Fruit fly (Drosophila melanogaster) whole organism, embryonic: ENCODE results near the gene CG5376.

Source experiments
- Atf3 ChIP-seq: fragments of 200-800 bp; sonication (Bioruptor generic); optimal IDR thresholded peaks from 3 replicates; lab custom pipeline; 2016; ENCODE audit warnings: missing biosample characterization, missing genetic modification characterization
- Bdp1 ChIP-seq: fragments of 200-800 bp; sonication (Bioruptor generic); optimal IDR thresholded peaks from 3 replicates; lab custom pipeline; 2016; ENCODE audit warnings: missing biosample characterization, missing genetic modification characterization
- CG11247 ChIP-seq: fragments of 200-800 bp; sonication (Bioruptor generic); IDR thresholded peaks from 2 replicates; pipeline ENCODE4 v1.3.6; 2022; ENCODE audit warnings: missing biosample characterization, missing genetic modification characterization
- CG11695 ChIP-seq: fragments of 200-800 bp; sonication (Bioruptor generic); IDR thresholded peaks from 3 replicates; pipeline ENCODE4 v1.3.6; 2022; ENCODE audit warnings: missing biosample characterization, missing genetic modification characterization
- CG12155 ChIP-seq: fragments of 200-800 bp; sonication (Bioruptor generic); optimal IDR thresholded peaks from 3 replicates; lab custom pipeline; 2016; ENCODE audit warnings: missing biosample characterization, missing genetic modification characterization
- CG12659 ChIP-seq: fragments of 200-800 bp; sonication (Bioruptor generic); optimal IDR thresholded peaks from 3 replicates; lab custom pipeline; 2017; ENCODE audit warnings: mild to moderate bottlenecking, missing biosample characterization, missing genetic modification reagents, missing genetic modification characterization
- CG13287 ChIP-seq: fragments of 200-800 bp; sonication (Bioruptor generic); IDR thresholded peaks from 2 replicates; pipeline ENCODE4 v1.3.6; 2022; ENCODE audit warnings: missing biosample characterization, missing genetic modification characterization; ENCODE audit not compliant: partially characterized antibody
- CG14860 ChIP-seq: fragments of 200-800 bp; sonication (Bioruptor generic); IDR thresholded peaks from 3 replicates; pipeline ENCODE4 v1.3.6; 2022; ENCODE audit warnings: missing biosample characterization, missing genetic modification characterization; ENCODE audit not compliant: partially characterized antibody
- CG15011 ChIP-seq: fragments of 200-800 bp; sonication (Bioruptor generic); optimal IDR thresholded peaks from 3 replicates; lab custom pipeline; 2018; ENCODE audit warnings: missing biosample characterization, mild to moderate bottlenecking, missing genetic modification characterization
- CG15269 ChIP-seq: fragments of 200-800 bp; sonication (Bioruptor generic); optimal IDR thresholded peaks from 2 replicates; lab custom pipeline; 2018; ENCODE audit warnings: missing biosample characterization, mild to moderate bottlenecking, missing genetic modification characterization, moderate library complexity
- CG1602 ChIP-seq: fragments of 200-800 bp; sonication (Bioruptor generic); optimal IDR thresholded peaks from 3 replicates; lab custom pipeline; 2016; ENCODE audit warnings: missing biosample characterization, missing genetic modification characterization
- CG17361 ChIP-seq: fragments of 200-800 bp; sonication (Bioruptor generic); IDR thresholded peaks from 3 replicates; pipeline ENCODE4 v1.3.6; 2022; ENCODE audit warnings: missing biosample characterization, missing genetic modification characterization
- CG17568 ChIP-seq: fragments of 200-800 bp; sonication (Bioruptor generic); optimal IDR thresholded peaks from 2 replicates; lab custom pipeline; 2018; ENCODE audit warnings: missing biosample characterization, mild to moderate bottlenecking, missing genetic modification characterization, moderate library complexity
- CG17912 ChIP-seq: fragments of 200-800 bp; sonication (Bioruptor generic); optimal IDR thresholded peaks from 2 replicates; lab custom pipeline; 2018; ENCODE audit warnings: missing biosample characterization, mild to moderate bottlenecking, missing genetic modification characterization
- CG3838 ChIP-seq: fragments of 200-800 bp; sonication (Bioruptor generic); optimal IDR thresholded peaks from 3 replicates; lab custom pipeline; 2016; ENCODE audit warnings: missing biosample characterization, missing genetic modification characterization
- CG42726 ChIP-seq: fragments of 200-800 bp; sonication (Bioruptor generic); IDR thresholded peaks from 2 replicates; pipeline ENCODE4 v1.3.6; 2022; ENCODE audit warnings: missing biosample characterization, missing genetic modification characterization; ENCODE audit not compliant: partially characterized antibody
- CG4617 ChIP-seq: fragments of 200-800 bp; sonication (Bioruptor generic); optimal IDR thresholded peaks from 3 replicates; lab custom pipeline; 2016; ENCODE audit warnings: missing biosample characterization, missing genetic modification characterization, borderline replicate concordance
- CG4854 ChIP-seq: fragments of 200-800 bp; sonication (Bioruptor generic); optimal IDR thresholded peaks from 2 replicates; lab custom pipeline; 2016; ENCODE audit warnings: missing biosample characterization, missing genetic modification characterization, inconsistent platforms
- CG6765 ChIP-seq: fragments of 200-800 bp; sonication (Bioruptor generic); optimal IDR thresholded peaks from 3 replicates; lab custom pipeline; 2017; ENCODE audit warnings: missing biosample characterization, mild to moderate bottlenecking, missing genetic modification characterization
- CG6813 ChIP-seq: fragments of 200-800 bp; sonication (Bioruptor generic); optimal IDR thresholded peaks from 2 replicates; lab custom pipeline; 2017; ENCODE audit warnings: missing biosample characterization, missing genetic modification characterization, mild to moderate bottlenecking, moderate library complexity, missing genetic modification reagents
- CG7786 ChIP-seq: fragments of 200-800 bp; sonication (Bioruptor generic); optimal IDR thresholded peaks from 2 replicates; lab custom pipeline; 2016; ENCODE audit warnings: missing biosample characterization, missing genetic modification characterization
- CG9932 ChIP-seq: fragments of 200-800 bp; sonication (Bioruptor generic); IDR thresholded peaks from 2 replicates; pipeline ENCODE4 v1.3.6; 2022; ENCODE audit warnings: missing biosample characterization, missing genetic modification characterization
- Camta ChIP-seq: fragments of 200-800 bp; sonication (Bioruptor generic); optimal IDR thresholded peaks from 2 replicates; lab custom pipeline; 2016; ENCODE audit warnings: missing biosample characterization, missing genetic modification characterization
- CrebB ChIP-seq: fragments of 200-800 bp; sonication (Bioruptor generic); optimal IDR thresholded peaks from 3 replicates; lab custom pipeline; 2018; ENCODE audit warnings: missing biosample characterization, mild to moderate bottlenecking, missing genetic modification characterization
- D19B ChIP-seq: fragments of 200-800 bp; sonication (Bioruptor generic); optimal IDR thresholded peaks from 2 replicates; lab custom pipeline; 2017; ENCODE audit warnings: missing biosample characterization, mild to moderate bottlenecking, missing genetic modification characterization
- Deaf1 ChIP-seq: fragments of 200-800 bp; optimal IDR thresholded peaks from 3 replicates; lab custom pipeline; 2019; ENCODE audit warnings: missing biosample characterization, mild to moderate bottlenecking, missing genetic modification characterization, moderate library complexity
- Med ChIP-seq: fragments of 200-800 bp; sonication (Bioruptor generic); peaks from one replicate; lab custom pipeline; 2016; ENCODE audit warnings: missing biosample characterization, missing genetic modification characterization, mild to moderate bottlenecking, inconsistent platforms, moderate library complexity
- Mrtf ChIP-seq: fragments of 200-800 bp; sonication (Bioruptor generic); IDR thresholded peaks from 3 replicates; pipeline ENCODE4 v1.3.6; 2022; ENCODE audit warnings: missing biosample characterization, missing genetic modification characterization
- Nf-YB ChIP-seq: fragments of 200-800 bp; sonication (Bioruptor generic); optimal IDR thresholded peaks from 3 replicates; lab custom pipeline; 2019; ENCODE audit warnings: missing biosample characterization, mild to moderate bottlenecking, missing genetic modification characterization, moderate library complexity
- Sox100B ChIP-seq: fragments of 200-800 bp; sonication (Bioruptor generic); optimal IDR thresholded peaks from 3 replicates; lab custom pipeline; 2018; ENCODE audit warnings: missing biosample characterization, mild to moderate bottlenecking, missing genetic modification characterization
- Vsx1 ChIP-seq: fragments of 200-800 bp; sonication (Bioruptor generic); optimal IDR thresholded peaks from 2 replicates; lab custom pipeline; 2017; ENCODE audit warnings: missing biosample characterization, mild to moderate bottlenecking, missing genetic modification characterization, missing genetic modification reagents
- btn ChIP-seq: fragments of 200-800 bp; sonication (Bioruptor generic); optimal IDR thresholded peaks from 2 replicates; lab custom pipeline; 2016; ENCODE audit warnings: missing biosample characterization, missing genetic modification characterization
- cwo ChIP-seq: fragments of 200-800 bp; sonication (Bioruptor generic); optimal IDR thresholded peaks from 3 replicates; lab custom pipeline; 2017; ENCODE audit warnings: missing biosample characterization, missing genetic modification characterization, mild to moderate bottlenecking, moderate library complexity, missing genetic modification reagents
- grn ChIP-seq: fragments of 200-800 bp; sonication (Bioruptor generic); optimal IDR thresholded peaks from 3 replicates; lab custom pipeline; 2017; ENCODE audit warnings: missing biosample characterization, missing genetic modification characterization
- gsb ChIP-seq: fragments of 200-800 bp; sonication (Bioruptor generic); IDR thresholded peaks from 2 replicates; pipeline ENCODE4 v1.3.6; 2022; ENCODE audit warnings: missing biosample characterization, missing genetic modification characterization
- gt ChIP-seq: fragments of 200-800 bp; sonication (Bioruptor generic); IDR thresholded peaks from 2 replicates; pipeline ENCODE4 v1.3.6; 2022; ENCODE audit warnings: missing biosample characterization, missing genetic modification characterization
- hth ChIP-seq: fragments of >200 bp; optimal IDR thresholded peaks from 2 replicates; lab custom pipeline; 2017; ENCODE audit warnings: inconsistent platforms
- ind ChIP-seq: fragments of 200-800 bp; sonication (Bioruptor generic); optimal IDR thresholded peaks from 3 replicates; lab custom pipeline; 2016; ENCODE audit warnings: missing biosample characterization, missing genetic modification characterization
- kni ChIP-seq: fragments of 200-800 bp; sonication (Bioruptor generic); optimal IDR thresholded peaks from 3 replicates; lab custom pipeline; 2017; ENCODE audit warnings: mild to moderate bottlenecking, missing biosample characterization, missing genetic modification reagents, missing genetic modification characterization
- lbe ChIP-seq: fragments of 200-800 bp; sonication (Bioruptor generic); optimal IDR thresholded peaks from 2 replicates; lab custom pipeline; 2016; ENCODE audit warnings: missing biosample characterization, mild to moderate bottlenecking, missing genetic modification characterization
- lmd ChIP-seq: fragments of 200-800 bp; sonication (Bioruptor generic); IDR thresholded peaks from 2 replicates; pipeline ENCODE4 v1.3.6; 2022; ENCODE audit warnings: missing biosample characterization, missing genetic modification characterization
- luna ChIP-seq: fragments of 200-800 bp; sonication (Bioruptor generic); optimal IDR thresholded peaks from 2 replicates; lab custom pipeline; 2016; ENCODE audit warnings: missing biosample characterization, missing genetic modification characterization
- maf-S ChIP-seq: fragments of 200-800 bp; sonication (Bioruptor generic); optimal IDR thresholded peaks from 2 replicates; lab custom pipeline; 2016; ENCODE audit warnings: missing biosample characterization, missing genetic modification characterization
- p53 ChIP-seq: fragments of 200-800 bp; sonication (Bioruptor generic); optimal IDR thresholded peaks from 2 replicates; lab custom pipeline; 2016; ENCODE audit warnings: missing biosample characterization, missing genetic modification characterization
- pzg ChIP-seq: fragments of 200-800 bp; sonication (Bioruptor generic); optimal IDR thresholded peaks from 3 replicates; lab custom pipeline; 2018; ENCODE audit warnings: missing biosample characterization, mild to moderate bottlenecking, missing genetic modification characterization, moderate library complexity
- run ChIP-seq: fragments of 200-800 bp; sonication (Bioruptor generic); optimal IDR thresholded peaks from 3 replicates; lab custom pipeline; 2018; ENCODE audit warnings: missing biosample characterization, mild to moderate bottlenecking, missing genetic modification characterization
- slou ChIP-seq: fragments of 200-800 bp; sonication (Bioruptor generic); optimal IDR thresholded peaks from 3 replicates; lab custom pipeline; 2016; ENCODE audit warnings: missing biosample characterization, missing genetic modification characterization
- sqz ChIP-seq: fragments of 200-800 bp; sonication (Bioruptor generic); optimal IDR thresholded peaks from 3 replicates; lab custom pipeline; 2018; ENCODE audit warnings: missing biosample characterization, mild to moderate bottlenecking, missing genetic modification characterization
- zfh2 ChIP-seq: fragments of 200-800 bp; sonication (Bioruptor generic); optimal IDR thresholded peaks from 2 replicates; lab custom pipeline; 2016; ENCODE audit warnings: missing biosample characterization, missing genetic modification characterization

CG5376 gene

dm6 chr3R:22524344-22525072, 35.8 kb upstream of the CG5376 start (continued):
- peak; percentile 53 for TF ChIP-seq CG6765 (GFP tag; lab: Kevin White, UChicago)
- no peak for TF ChIP-seq pzg (GFP tag; lab: Kevin White, UChicago)
- TF ChIP-seq Camta (GFP tag; lab: Kevin White, UChicago) = peak; percentile 54
- TF ChIP-seq luna (GFP tag; lab: Kevin White, UChicago) = no peak
- peak; percentile 4 for TF ChIP-seq cwo (GFP tag; lab: Kevin White, UChicago)
- TF ChIP-seq maf-S (GFP tag; lab: Kevin White, UChicago) = no peak
- TF ChIP-seq CG7786 (GFP tag; lab: Kevin White, UChicago) = no peak
- TF ChIP-seq slou = no peak
- 0 out of 2 replicates have a peak, but pooled peaks have one; percentile 19 for TF ChIP-seq CG11247
- TF ChIP-seq CG9932 (GFP tag; lab: Robert Waterston, UW) = 0 out of 2 replicates have a peak, but pooled peaks have one; percentile 13
- peak; percentile 56 for TF ChIP-seq CG12659 (GFP tag; lab: Kevin White, UChicago)
- TF ChIP-seq Mrtf (GFP tag; lab: Robert Waterston, UW) = no peak
- TF ChIP-seq CG17912 (GFP tag; lab: Kevin White, UChicago) = peak; percentile 77
- no peak for TF ChIP-seq zfh2 (GFP tag; lab: Kevin White, UChicago)
- TF ChIP-seq lbe (GFP tag; lab: Kevin White, UChicago) = no peak
- TF ChIP-seq Vsx1 (GFP tag; lab: Kevin White, UChicago) = peak; percentile 77
- peak; percentile 91 for TF ChIP-seq kni (GFP tag; lab: Kevin White, UChicago)
- peak; percentile 55 for TF ChIP-seq CG4854 (GFP tag; lab: Kevin White, UChicago)
- TF ChIP-seq sqz (GFP tag; lab: Kevin White, UChicago) = peak; percentile 86
- TF ChIP-seq gsb (GFP tag; lab: Robert Waterston, UW) = 0 out of 2 replicates have a peak, but pooled peaks have one; percentile 7
- TF ChIP-seq CG15011 (GFP tag; lab: Kevin White, UChicago) = peak; percentile 55
- TF ChIP-seq CG42726 (GFP tag; lab: Robert Waterston, UW) = no peak
- TF ChIP-seq CG17568 (GFP tag; lab: Kevin White, UChicago) = peak; percentile 78
- peak; percentile 63 for TF ChIP-seq CG15269
- peak; percentile 42 for TF ChIP-seq btn (GFP tag; lab: Kevin White, UChicago)
- peak; percentile 58; the same call in 1 of the 3 replicates for TF ChIP-seq CG11695 (GFP tag; lab: Robert Waterston, UW)
- peak; percentile 86 for TF ChIP-seq CrebB (tag; lab: Kevin White, UChicago)
- TF ChIP-seq CG4617 (GFP tag; lab: Kevin White, UChicago) = no peak
- TF ChIP-seq ind (GFP tag; lab: Kevin White, UChicago) = no peak
- peak; percentile 83 for TF ChIP-seq Sox100B (GFP tag; lab: Kevin White, UChicago)
- 0 out of 2 replicates have a peak, but pooled peaks have one; percentile 5 for TF ChIP-seq lmd
- no peak for TF ChIP-seq hth (lab: Kevin White, UChicago)
- no peak for TF ChIP-seq p53 (GFP tag; lab: Kevin White, UChicago)
- no peak for TF ChIP-seq gt
- peak; percentile 47 for TF ChIP-seq Nf-YB (GFP tag; lab: Kevin White, UChicago)
- TF ChIP-seq grn = peak; percentile 65
- TF ChIP-seq D19B (GFP tag; lab: Kevin White, UChicago) = no peak
- no peak for TF ChIP-seq CG13287 (GFP tag; lab: Robert Waterston, UW)
- peak; percentile 56 for TF ChIP-seq Atf3 (GFP tag; lab: Kevin White, UChicago)
- peak; percentile 32 for TF ChIP-seq CG3838 (GFP tag; lab: Kevin White, UChicago)
- TF ChIP-seq Med = peak; percentile 94
- TF ChIP-seq run (tag; lab: Kevin White, UChicago) = peak; percentile 59
- TF ChIP-seq CG14860 (GFP tag; lab: Robert Waterston, UW) = no peak
- peak; percentile 3 for TF ChIP-seq CG1602 (GFP tag; lab: Kevin White, UChicago)
- peak; percentile 72 for TF ChIP-seq CG6813 (GFP tag; lab: Kevin White, UChicago)
- no peak for TF ChIP-seq Deaf1 (tag; lab: Kevin White, UChicago)
- TF ChIP-seq CG17361 (GFP tag; lab: Robert Waterston, UW) = 0 out of 3 replicates have a peak, but pooled peaks have one; percentile 9
- TF ChIP-seq Bdp1 (GFP tag; lab: Kevin White, UChicago) = peak; percentile 25
- TF ChIP-seq CG12155 (GFP tag; lab: Kevin White, UChicago) = no peak
